Worm (Caenorhabditis elegans) whole organism, midembryonic: ENCODE data around the gene daf-14.

ENCODE experiments used
- ztf-23 ChIP-seq: fragments of 200-800 bp; sonication (Bioruptor generic); IDR thresholded peaks from 2 replicates; pipeline ENCODE4 v1.3.6; 2022; ENCODE audit warnings: missing genetic modification reagents, missing genetic modification characterization, missing compliant biosample characterization
- ztf-29 ChIP-seq: fragments of 200-800 bp; sonication (Bioruptor generic); IDR thresholded peaks from 2 replicates; pipeline ENCODE4 v1.3.6; 2022; ENCODE audit warnings: missing genetic modification reagents, missing genetic modification characterization, missing compliant biosample characterization

- TF ChIP-seq ztf-23 (GFP tag; lab: Robert Waterston, UW) (no peak), ztf-29 (GFP tag; lab: Robert Waterston, UW) (no peak)
Observed at ce11 chrIV:10302203-10302602, 51.8 kb downstream of the daf-14 start, which contains the start of gene R09E10.5.
